Worm (Caenorhabditis elegans) whole organism, young adult: ENCODE results near the gene ZC513.14.

Source experiments
- ama-1 ChIP-seq, 3 experiments: fragments of 150-350 bp in 1 of 3; sonication (generic microtip) in 2 of 3; optimal IDR thresholded peaks; 2 replicates each; lab custom pipeline; 2014 to 2018; ENCODE audit warnings: missing biosample characterization in 2 of 3, missing genetic modification characterization in 2 of 3, missing genetic modification reagents in 2 of 3
- ceh-40 ChIP-seq: fragments of 200-800 bp; sonication (Bioruptor generic); IDR thresholded peaks from 2 replicates; pipeline ENCODE4 v1.3.6; 2022; ENCODE audit warnings: missing genetic modification characterization, missing compliant biosample characterization
- lag-1 ChIP-seq: fragments of 200-800 bp; sonication (Bioruptor generic); IDR thresholded peaks from 2 replicates; pipeline ENCODE4 v1.3.6; 2022; ENCODE audit warnings: missing genetic modification reagents, missing genetic modification characterization, missing compliant biosample characterization
- nfya-1 ChIP-seq: sonication (generic microtip); optimal IDR thresholded peaks from 2 replicates; lab custom pipeline; 2017; ENCODE audit warnings: antibody characterized with exemption, missing compliant biosample characterization, missing genetic modification characterization, borderline replicate concordance; ENCODE audit not compliant: insufficient read depth
- nhr-179 ChIP-seq: sonication (generic microtip); optimal IDR thresholded peaks from 2 replicates; lab custom pipeline; 2016; ENCODE audit warnings: mild to moderate bottlenecking, missing genetic modification characterization, missing compliant biosample characterization
- ztf-28 ChIP-seq: fragments of 200-800 bp; sonication (Bioruptor generic); IDR thresholded peaks from 2 replicates; pipeline ENCODE4 v1.3.6; 2022; ENCODE audit warnings: missing genetic modification reagents, missing genetic modification characterization, missing compliant biosample characterization
- ztf-6 ChIP-seq: fragments of 200-800 bp; sonication (Bioruptor generic); IDR thresholded peaks from 2 replicates; pipeline ENCODE4 v1.3.6; 2022; ENCODE audit warnings: missing genetic modification reagents, missing genetic modification characterization, missing compliant biosample characterization

ce11 chrV:8017924-8018323, 17.9 kb downstream of the ZC513.14 start:
- TF ChIP-seq nfya-1 (no peak), ceh-40 (GFP tag; lab: Robert Waterston, UW) (no peak), ztf-28 (GFP tag; lab: Robert Waterston, UW) (no peak), ama-1 (optimal IDR thresholded peaks at IDR 0.05; lab: Kevin White, UChicago) (no peak), ama-1 (GFP tag; optimal IDR thresholded peaks at IDR 0.05; lab: Kevin White, UChicago) (no peak), ztf-6 (GFP tag; lab: Robert Waterston, UW) (no peak), nhr-179 (tag; lab: Kevin White, UChicago) (no peak), lag-1 (GFP tag; lab: Robert Waterston, UW) (no peak)
